Worm (Caenorhabditis elegans): ENCODE measurements around the gene nlp-71.

The nlp-71 gene

ce11 chrIV:6421183-6421635 is 7.8 kb upstream of the nlp-71 start, which contains the start of gene puf-11:
TSS of gene puf-11 (plus strand) at chrIV:6421585.
- no peak for TF ChIP-seq lin-35 (GFP tag; optimal IDR thresholded peaks at IDR 0.05)
- TF ChIP-seq Y116A8C.19 (tag; optimal IDR thresholded peaks at IDR 0.05; ENCODE audit: borderline replicate concordance), result no peak
- TF ChIP-seq egl-27 (tag; optimal IDR thresholded peaks at IDR 0.05), result no peak
- TF ChIP-seq pag-3 (tag; optimal IDR thresholded peaks at IDR 0.05; ENCODE audit: borderline replicate concordance, insufficient read depth), result no peak
- no peak for TF ChIP-seq fkh-8 (tag; optimal IDR thresholded peaks at IDR 0.05)
- TF ChIP-seq unc-30 (tag; optimal IDR thresholded peaks at IDR 0.05), result no peak
- no peak for TF ChIP-seq unc-62 (GFP tag; optimal IDR thresholded peaks at IDR 0.05)
- no peak for TF ChIP-seq mdl-1 (tag; optimal IDR thresholded peaks at IDR 0.05)
- no peak for TF ChIP-seq elt-2 (tag; optimal IDR thresholded peaks at IDR 0.05)
- no peak for TF ChIP-seq tbx-2 (tag; optimal IDR thresholded peaks at IDR 0.05)
- no peak for TF ChIP-seq ceh-63 (GFP tag; optimal IDR thresholded peaks at IDR 0.05)
- TF ChIP-seq rnt-1 (tag; optimal IDR thresholded peaks at IDR 0.05), result no peak
- no peak for TF ChIP-seq efl-1 (optimal IDR thresholded peaks at IDR 0.05)
- no peak for TF ChIP-seq efl-1 (GFP tag; optimal IDR thresholded peaks at IDR 0.05 in 1 of 2)

- TF ChIP-seq nhr-28 (tag; optimal IDR thresholded peaks at IDR 0.05) (no peak), pax-3 (tag; optimal IDR thresholded peaks at IDR 0.05) (no peak), hpl-2 (GFP tag; optimal IDR thresholded peaks at IDR 0.05) (no peak), sptf-1 (tag; optimal IDR thresholded peaks at IDR 0.05) (no peak), unc-98 (GFP tag; IDR thresholded peaks at IDR 0.05) (no peak), dpl-1 (GFP tag; optimal IDR thresholded peaks at IDR 0.05) (no peak), fkh-10 (GFP tag; optimal IDR thresholded peaks at IDR 0.05) (no peak), ets-5 (GFP tag; IDR thresholded peaks at IDR 0.05) (no peak), xbp-1 (tag; optimal IDR thresholded peaks at IDR 0.05) (no peak), lir-3 (tag; optimal IDR thresholded peaks at IDR 0.05; ENCODE audit: poor library complexity) (no peak), rnt-1 (tag; optimal IDR thresholded peaks at IDR 0.05) (no peak), nhr-85 (tag) (no peak), sup-37 (GFP tag; optimal IDR thresholded peaks at IDR 0.05) (no peak), ceh-88 (GFP tag; IDR thresholded peaks at IDR 0.05) (no peak), fos-1 (tag; optimal IDR thresholded peaks at IDR 0.05) (no peak), isw-1 (GFP tag; IDR thresholded peaks at IDR 0.05) (no peak), lin-13 (GFP tag; optimal IDR thresholded peaks at IDR 0.05) (no peak)
Measured at ce11 chrIV:6419031-6419582, 5.7 kb upstream of the nlp-71 start, which contains the start of the genes Y73B6BL.23 and htp-2. TSS of gene Y73B6BL.23 (minus strand) at chrIV:6419081. TSS of gene htp-2 (plus strand) at chrIV:6419522.

ce11 chrIV:6417612-6418011 is 4.2 kb upstream of the nlp-71 start:
- TF ChIP-seq grh-1 (GFP tag; IDR thresholded peaks at IDR 0.05) (no peak), sox-4 (tag; optimal IDR thresholded peaks at IDR 0.05) (no peak), fos-1 (tag; optimal IDR thresholded peaks at IDR 0.05) (no peak), ztf-11 (tag; optimal IDR thresholded peaks at IDR 0.05) (no peak), nhr-90 (tag; optimal IDR thresholded peaks at IDR 0.05; ENCODE audit: poor library complexity) (no peak), mdl-1 (tag; optimal IDR thresholded peaks at IDR 0.05) (no peak), skn-1 (tag; optimal IDR thresholded peaks at IDR 0.05) (no peak), ztf-4 (tag; optimal IDR thresholded peaks at IDR 0.05) (no peak), nhr-85 (tag) (no peak), blmp-1 (tag; optimal IDR thresholded peaks at IDR 0.05) (no peak), unc-86 (tag; optimal IDR thresholded peaks at IDR 0.05) (no peak), ceh-82 (tag; optimal IDR thresholded peaks at IDR 0.05) (no peak)

Data from whole organism, L1 larva.